Worm (Caenorhabditis elegans): Measurements from ENCODE around the gene F55C9.3.

The F55C9.3 gene

ce11 chrV:19237204-19237603 lies 50.8 kb downstream of the F55C9.3 start, which contains the start of gene fbxb-2:
Gene fbxb-2 (minus strand): TSS chrV:19237304.
- TF ChIP-seq nhr-2 (tag; optimal IDR thresholded peaks at IDR 0.05) (no peak), mab-5 (tag; optimal IDR thresholded peaks at IDR 0.05) (no peak), snpc-4 (tag; optimal IDR thresholded peaks at IDR 0.05) (no peak), ztf-11 (tag; optimal IDR thresholded peaks at IDR 0.05) (no peak), M03D4.4 (tag; optimal IDR thresholded peaks at IDR 0.05) (no peak), tbx-8 (GFP tag; optimal IDR thresholded peaks at IDR 0.05) (no peak), unc-39 (tag; optimal IDR thresholded peaks at IDR 0.05) (no peak), bed-3 (GFP tag; optimal IDR thresholded peaks at IDR 0.05) (no peak), flh-1 (GFP tag; optimal IDR thresholded peaks at IDR 0.05) (no peak), unc-62 (GFP tag; optimal IDR thresholded peaks at IDR 0.05) (no peak)

Measured in whole organism, mixed stage, embryonic.